Worm (Caenorhabditis elegans) whole organism, L4 larva: Measurements from ENCODE around the gene C31B8.1.

Source experiments
- dpl-1 ChIP-seq: fragments of 150-350 bp; optimal IDR thresholded peaks from 2 replicates; lab custom pipeline; 2014; ENCODE audit warnings: missing biosample characterization, missing genetic modification reagents, missing genetic modification characterization
- nhr-28 ChIP-seq: fragments of 150-350 bp; optimal IDR thresholded peaks from 2 replicates; lab custom pipeline; 2014; ENCODE audit warnings: missing biosample characterization, missing genetic modification characterization

ce11 chrV:2899867-2900266, 31.5 kb upstream of the C31B8.1 start, which contains the start of gene str-46:
- TF ChIP-seq dpl-1 (GFP tag; lab: Kevin White, UChicago) (no peak), nhr-28 (no peak)
